Worm (Caenorhabditis elegans) whole organism, midembryonic: ENCODE data around the gene str-111.

Experiments
- T22C8.4 ChIP-seq: fragments of 200-800 bp; sonication (Bioruptor generic); IDR thresholded peaks from 2 replicates; pipeline ENCODE4 v1.3.6; 2022; ENCODE audit warnings: missing genetic modification characterization, missing compliant biosample characterization
- cog-1 ChIP-seq: sonication (generic microtip); optimal IDR thresholded peaks from 2 replicates; lab custom pipeline; 2016; ENCODE audit warnings: missing genetic modification characterization, missing compliant biosample characterization
- flt-1 ChIP-seq: fragments of 200-800 bp; sonication (Bioruptor generic); IDR thresholded peaks from 2 replicates; pipeline ENCODE4 v1.3.6; 2022; ENCODE audit warnings: missing genetic modification characterization, missing compliant biosample characterization
- klf-2 ChIP-seq: fragments of 200-800 bp; sonication (Bioruptor generic); conservative IDR thresholded peaks from 2 replicates; pipeline ENCODE4 v1.3.6; 2022; ENCODE audit warnings: missing genetic modification reagents, missing genetic modification characterization, missing compliant biosample characterization
- med-1 ChIP-seq: sonication (generic microtip); optimal IDR thresholded peaks from 2 replicates; lab custom pipeline; 2017; ENCODE audit warnings: missing genetic modification characterization, mild to moderate bottlenecking, missing compliant biosample characterization, antibody characterized with exemption, missing genetic modification reagents; ENCODE audit not compliant: insufficient read depth
- ref-1 ChIP-seq: fragments of 200-800 bp; sonication (Bioruptor generic); conservative IDR thresholded peaks from 2 replicates; pipeline ENCODE4 v1.3.6; 2022; ENCODE audit warnings: missing genetic modification reagents, missing genetic modification characterization, missing compliant biosample characterization
- tab-1 ChIP-seq: fragments of 200-800 bp; sonication (Bioruptor generic); IDR thresholded peaks from 2 replicates; pipeline ENCODE4 v1.3.6; 2022; ENCODE audit warnings: missing genetic modification characterization, missing compliant biosample characterization
- ztf-23 ChIP-seq: fragments of 200-800 bp; sonication (Bioruptor generic); IDR thresholded peaks from 2 replicates; pipeline ENCODE4 v1.3.6; 2022; ENCODE audit warnings: missing genetic modification reagents, missing genetic modification characterization, missing compliant biosample characterization
- ztf-29 ChIP-seq: fragments of 200-800 bp; sonication (Bioruptor generic); IDR thresholded peaks from 2 replicates; pipeline ENCODE4 v1.3.6; 2022; ENCODE audit warnings: missing genetic modification reagents, missing genetic modification characterization, missing compliant biosample characterization

The str-111 gene

DNA sequence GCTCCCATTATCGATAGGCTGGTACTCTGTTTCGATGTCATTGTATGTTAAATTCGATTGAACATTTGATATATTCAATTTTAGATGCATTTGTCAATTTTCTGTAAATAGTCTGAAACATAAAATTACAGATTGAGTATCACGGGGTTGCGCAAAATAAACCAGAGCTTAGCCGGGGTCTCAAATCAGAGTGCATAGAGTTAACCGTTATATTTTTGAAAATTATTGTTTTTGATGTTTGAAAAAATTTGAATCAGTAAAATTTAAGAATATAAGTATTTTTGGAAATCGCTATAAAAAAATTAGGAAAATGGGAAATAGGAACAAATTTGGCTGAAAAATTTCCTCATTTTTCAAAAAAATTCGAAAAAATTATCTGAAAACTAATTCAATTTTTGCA, 9.3 kb downstream of the str-111 start, which contains the start of gene F10A3.17:
F10A3.17 (minus strand) TSS at position 101 of the 400 bp plus-strand sequence.
- TF ChIP-seq cog-1 (no peak), klf-2 (GFP tag; lab: Robert Waterston, UW) (no peak), ref-1 (GFP tag; lab: Robert Waterston, UW) (no peak), ztf-29 (GFP tag; lab: Robert Waterston, UW) (no peak), ztf-23 (GFP tag; lab: Robert Waterston, UW) (no peak), tab-1 (GFP tag; lab: Robert Waterston, UW) (no peak), med-1 (GFP tag; lab: Kevin White, UChicago) (no peak), flt-1 (GFP tag; lab: Robert Waterston, UW) (no peak), T22C8.4 (no peak)

DNA sequence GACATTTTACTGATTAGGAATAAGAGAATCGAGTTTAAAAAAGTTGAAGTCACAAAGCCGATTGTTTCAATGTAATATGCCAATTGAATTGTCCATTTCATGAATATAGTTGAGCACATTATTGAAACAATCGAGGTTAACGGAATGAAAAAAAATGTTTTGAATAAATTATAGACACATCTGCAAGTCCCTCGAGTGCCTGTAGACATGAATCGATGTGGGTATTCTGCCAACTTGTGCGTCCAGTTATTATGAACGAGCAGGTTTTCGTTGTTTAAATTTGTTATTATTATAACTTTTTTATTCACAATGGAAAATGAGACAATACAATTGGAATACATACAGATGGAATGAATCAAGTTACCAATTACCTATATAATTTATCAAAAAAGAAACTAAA, 10.5 kb downstream of the str-111 start, which contains the start of gene str-99:
str-99 (minus strand) TSS at position 101 of the 400 bp plus-strand sequence.
- TF ChIP-seq flt-1 (GFP tag; lab: Robert Waterston, UW) (no peak), ztf-23 (GFP tag; lab: Robert Waterston, UW) (no peak)

DNA sequence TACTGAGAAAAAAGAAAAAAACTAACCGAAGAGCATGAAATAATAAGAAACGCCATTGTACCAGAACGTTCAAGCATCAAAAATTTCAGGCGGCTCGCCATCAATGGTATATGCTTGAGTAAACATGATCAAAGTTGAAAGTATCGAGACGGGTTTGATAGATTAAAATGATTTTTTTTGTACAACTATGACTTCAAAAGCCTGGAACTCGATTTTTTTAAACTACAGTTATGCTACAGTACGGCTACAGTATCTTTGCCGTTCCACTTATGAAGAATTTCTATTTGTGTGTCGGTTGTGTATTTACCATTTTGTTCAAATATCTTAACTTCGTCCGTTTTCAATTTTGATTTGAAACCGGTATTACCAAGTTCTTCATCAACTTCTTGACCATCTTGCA, 13.8 kb downstream of the str-111 start, which contains the start of gene str-97:
str-97 (minus strand) TSS at position 101 of the 400 bp plus-strand sequence.
- TF ChIP-seq ztf-29 (GFP tag; lab: Robert Waterston, UW) (no peak), klf-2 (GFP tag; lab: Robert Waterston, UW) (no peak), tab-1 (GFP tag; lab: Robert Waterston, UW) (no peak), T22C8.4 (no peak), ztf-23 (GFP tag; lab: Robert Waterston, UW) (no peak), cog-1 (no peak), med-1 (GFP tag; lab: Kevin White, UChicago) (no peak), flt-1 (GFP tag; lab: Robert Waterston, UW) (no peak), ref-1 (GFP tag; lab: Robert Waterston, UW) (no peak)

DNA sequence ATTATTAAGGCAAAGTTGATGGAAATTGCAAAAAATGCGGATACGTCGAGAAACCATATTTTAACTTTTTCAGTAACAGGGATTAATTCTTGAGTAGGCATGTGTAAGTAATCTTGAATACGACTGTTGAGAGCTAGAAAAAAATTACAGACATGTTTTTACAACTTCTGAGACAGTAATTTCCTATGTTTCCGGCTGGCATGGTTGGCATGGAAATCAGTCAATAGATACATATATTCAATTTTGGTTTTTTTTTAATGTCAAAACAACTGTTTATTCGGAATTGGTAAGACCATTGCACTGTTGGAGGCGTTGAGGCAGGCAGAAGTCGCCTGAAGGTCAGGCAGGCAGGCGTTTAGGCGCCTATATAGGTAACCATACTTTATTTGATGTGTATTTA, 15.6 kb downstream of the str-111 start, which contains the start of gene str-254:
str-254 (minus strand) TSS at position 101 of the 400 bp plus-strand sequence.
- TF ChIP-seq klf-2 (GFP tag; lab: Robert Waterston, UW) (no peak), flt-1 (GFP tag; lab: Robert Waterston, UW) (no peak), ref-1 (GFP tag; lab: Robert Waterston, UW) (no peak)

DNA sequence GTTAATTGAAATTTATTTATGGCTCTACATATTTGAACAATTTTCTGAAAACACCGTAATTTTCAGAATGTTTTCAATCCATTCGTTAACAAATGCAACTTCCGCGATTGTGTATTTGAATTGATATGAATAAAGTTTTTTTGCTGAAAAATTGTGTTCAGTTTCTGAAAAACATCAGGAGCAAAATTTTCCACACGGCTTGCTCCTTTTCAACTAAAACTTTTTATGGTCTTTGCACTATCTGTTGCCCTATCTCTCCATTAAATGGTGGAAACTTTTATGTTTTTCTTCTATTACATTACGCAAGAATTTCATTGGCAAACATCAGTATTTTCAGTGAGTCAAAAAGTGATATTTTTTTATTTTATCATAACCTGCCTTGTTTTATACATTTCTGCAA, 20.1 kb downstream of the str-111 start, which contains the start of gene F10A3.4:
F10A3.4 (plus strand) TSS at position 301 of the 400 bp plus-strand sequence.
- TF ChIP-seq cog-1 = no peak
- TF ChIP-seq tab-1 (GFP tag; lab: Robert Waterston, UW) = no peak
- TF ChIP-seq T22C8.4 = no peak
- TF ChIP-seq klf-2 (GFP tag; lab: Robert Waterston, UW) = no peak
- TF ChIP-seq ztf-29 (GFP tag; lab: Robert Waterston, UW) = no peak
- no peak for TF ChIP-seq med-1 (GFP tag; lab: Kevin White, UChicago)

DNA sequence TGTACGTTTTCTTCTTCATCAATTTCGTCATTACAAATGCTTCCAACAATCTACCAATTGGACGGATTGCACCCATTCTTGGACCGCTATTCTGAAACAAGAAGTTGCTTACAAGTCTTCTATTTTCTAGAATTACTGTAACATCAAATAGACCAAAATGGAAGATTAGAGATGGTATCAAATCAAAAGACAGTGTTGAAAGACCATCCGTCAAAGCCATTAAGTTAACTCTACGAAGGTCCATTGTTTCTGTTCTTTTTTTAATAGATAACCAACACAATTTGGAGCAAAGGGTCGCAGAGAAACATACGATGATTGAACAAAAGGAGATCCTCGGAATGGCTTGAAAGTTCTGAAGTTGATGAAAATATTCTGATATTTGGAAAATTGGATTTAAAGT, 23.9 kb downstream of the str-111 start:
- no peak for TF ChIP-seq ref-1 (GFP tag; lab: Robert Waterston, UW)
- TF ChIP-seq flt-1 (GFP tag; lab: Robert Waterston, UW) = no peak
- no peak for TF ChIP-seq med-1 (GFP tag; lab: Kevin White, UChicago)

DNA sequence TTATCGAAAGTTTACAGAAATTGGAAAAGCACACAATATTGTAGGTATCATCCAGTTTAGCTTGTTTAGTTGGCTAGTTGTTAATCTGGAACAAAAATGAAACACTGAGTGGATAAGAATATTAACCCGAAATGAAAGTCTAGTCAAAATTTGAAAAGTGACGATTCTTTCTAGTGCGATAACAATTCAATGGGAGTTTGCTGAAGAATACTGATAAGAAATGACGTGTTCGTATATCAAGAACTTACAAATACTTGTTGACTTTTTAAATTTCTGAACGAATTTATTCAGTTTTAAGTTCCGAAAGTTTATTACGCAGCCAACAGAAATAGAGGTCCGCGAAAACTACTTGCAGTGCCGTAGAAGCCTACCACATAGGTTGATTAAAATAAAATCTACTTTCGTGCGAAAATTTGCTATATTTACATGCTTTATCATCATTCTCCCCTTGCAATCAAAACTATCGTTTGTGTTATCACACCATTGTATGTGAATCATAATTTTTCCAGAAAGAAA, 25.8 kb downstream of the str-111 start, which contains the start of gene fbxa-88:
fbxa-88 (minus strand) TSS at position 51 of the 516 bp plus-strand sequence.
- TF ChIP-seq klf-2 (GFP tag; lab: Robert Waterston, UW) (no peak), ztf-23 (GFP tag; lab: Robert Waterston, UW) (no peak), T22C8.4 (no peak), ztf-29 (GFP tag; lab: Robert Waterston, UW) (no peak), tab-1 (GFP tag; lab: Robert Waterston, UW) (no peak), cog-1 (no peak), flt-1 (GFP tag; lab: Robert Waterston, UW) (no peak), med-1 (GFP tag; lab: Kevin White, UChicago) (no peak), ref-1 (GFP tag; lab: Robert Waterston, UW) (no peak)

DNA sequence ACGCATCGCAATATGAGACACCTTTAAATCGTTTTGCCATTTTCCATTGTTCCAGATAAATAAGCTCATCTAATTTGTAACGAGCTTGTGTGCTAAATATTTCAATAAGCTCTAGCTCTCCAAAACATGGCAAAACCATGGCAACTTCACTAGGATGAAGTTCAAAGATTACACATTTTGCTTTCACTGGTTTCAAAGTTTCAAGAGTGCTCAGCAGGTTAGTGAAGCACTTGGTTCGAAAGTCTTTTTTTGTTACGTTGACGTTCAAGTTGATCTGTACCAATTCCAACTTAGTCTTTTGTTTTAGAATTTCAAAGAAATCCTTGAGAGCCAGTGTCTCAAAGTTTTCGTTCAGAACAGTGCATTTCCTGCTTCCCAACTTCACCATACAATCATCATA, 26.6 kb downstream of the str-111 start, which contains the start of gene fbxa-18:
fbxa-18 (plus strand) TSS at position 301 of the 400 bp plus-strand sequence.
- no peak for TF ChIP-seq tab-1 (GFP tag; lab: Robert Waterston, UW)
- no peak for TF ChIP-seq med-1 (GFP tag; lab: Kevin White, UChicago)
- no peak for TF ChIP-seq ztf-29 (GFP tag; lab: Robert Waterston, UW)
- no peak for TF ChIP-seq flt-1 (GFP tag; lab: Robert Waterston, UW)
- no peak for TF ChIP-seq ztf-23 (GFP tag; lab: Robert Waterston, UW)
- no peak for TF ChIP-seq cog-1
- no peak for TF ChIP-seq ref-1 (GFP tag; lab: Robert Waterston, UW)
- no peak for TF ChIP-seq klf-2 (GFP tag; lab: Robert Waterston, UW)
- TF ChIP-seq T22C8.4 = no peak

DNA sequence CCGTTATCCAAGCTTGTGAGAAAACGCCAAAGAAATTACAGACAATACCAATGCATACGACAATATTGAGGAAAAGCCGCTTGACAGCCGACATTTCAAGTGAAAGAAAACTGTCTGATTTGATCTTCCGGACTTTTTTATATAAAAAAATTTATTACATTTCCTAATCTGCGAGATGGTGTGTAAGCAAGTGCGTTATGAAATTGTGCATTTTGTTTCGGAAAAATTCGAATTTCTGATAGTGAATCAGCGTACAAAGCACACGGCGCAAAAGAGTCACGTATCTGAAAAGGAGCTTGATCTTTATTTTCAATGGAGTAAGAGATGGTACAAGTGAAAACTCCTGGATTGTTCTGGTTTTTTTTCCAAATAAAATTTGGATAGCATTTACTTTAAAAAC, 27.9 kb downstream of the str-111 start, which contains the start of gene clc-32:
clc-32 (minus strand) TSS at position 101 of the 400 bp plus-strand sequence.
- TF ChIP-seq flt-1 (GFP tag; lab: Robert Waterston, UW) (no peak), ztf-29 (GFP tag; lab: Robert Waterston, UW) (no peak), ztf-23 (GFP tag; lab: Robert Waterston, UW) (no peak), tab-1 (GFP tag; lab: Robert Waterston, UW) (no peak), med-1 (GFP tag; lab: Kevin White, UChicago) (no peak), T22C8.4 (no peak), klf-2 (GFP tag; lab: Robert Waterston, UW) (no peak), ref-1 (GFP tag; lab: Robert Waterston, UW) (no peak), cog-1 (no peak)

DNA sequence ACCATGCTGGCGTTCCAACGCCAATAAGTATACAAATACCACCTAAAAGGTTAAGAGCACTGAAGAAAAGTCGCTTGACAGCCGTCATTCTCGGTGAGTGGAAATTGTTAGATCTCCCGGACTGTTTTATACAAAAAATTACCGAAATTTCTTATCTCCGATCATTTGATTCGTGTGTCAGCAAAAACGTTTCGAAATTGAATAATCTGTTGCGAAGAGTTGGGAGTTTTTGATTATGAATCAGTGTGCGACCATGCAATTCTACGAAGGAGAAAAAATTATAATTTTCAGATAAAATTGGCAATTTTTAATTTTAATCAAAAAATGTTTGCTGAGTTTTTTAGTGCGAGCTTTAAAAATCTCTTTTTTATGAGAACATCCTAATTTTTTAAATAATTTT, 29.4 kb downstream of the str-111 start, which contains the start of gene clc-11:
clc-11 (minus strand) TSS at position 101 of the 400 bp plus-strand sequence.
- TF ChIP-seq ztf-29 (GFP tag; lab: Robert Waterston, UW) (no peak), klf-2 (GFP tag; lab: Robert Waterston, UW) (no peak), ztf-23 (GFP tag; lab: Robert Waterston, UW) (no peak), med-1 (GFP tag; lab: Kevin White, UChicago) (no peak)
